Worm (Caenorhabditis elegans): ENCODE measurements around the gene sao-1.

DNA sequence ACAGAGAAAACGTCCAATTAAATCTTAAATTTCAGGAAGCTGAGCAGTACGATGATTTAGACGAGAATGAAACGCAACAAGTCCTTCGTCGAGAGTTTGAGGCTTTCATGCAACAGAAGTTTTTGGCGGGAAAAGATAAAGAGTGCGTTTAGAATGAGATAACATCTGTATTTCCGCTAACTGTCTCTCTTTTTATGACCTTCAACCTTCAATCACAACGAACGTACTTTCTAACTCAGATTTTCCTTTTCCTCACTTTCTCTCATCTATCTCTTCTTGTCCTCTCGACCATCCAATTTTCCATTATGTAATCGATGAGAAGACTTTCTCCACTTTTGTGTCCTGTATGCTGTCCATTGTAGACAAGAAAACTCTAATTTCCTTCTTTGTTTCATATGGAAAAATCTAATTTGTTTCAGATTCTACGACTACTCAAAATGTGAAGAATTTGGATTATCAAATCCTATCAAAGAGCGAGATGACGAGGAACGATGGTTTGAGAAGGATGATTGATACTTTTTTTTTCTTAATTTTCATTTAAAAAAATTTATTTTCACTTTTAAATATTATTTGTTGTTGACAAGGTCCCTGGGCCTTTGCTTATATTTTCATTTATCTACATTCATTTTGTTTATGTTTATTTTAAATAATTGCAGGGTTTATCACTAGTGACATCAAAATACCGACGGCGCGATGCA lies at the start of gene sao-1:
- TF ChIP-seq ets-4 (tag; optimal IDR thresholded peaks at IDR 0.05) (no peak), pha-4 (tag; optimal IDR thresholded peaks at IDR 0.05) (no peak), ama-1 (optimal IDR thresholded peaks at IDR 0.05) (no peak), nhr-11 (tag; optimal IDR thresholded peaks at IDR 0.05) (no peak), gmeb-2 (tag; optimal IDR thresholded peaks at IDR 0.05) (no peak), tbx-2 (tag; optimal IDR thresholded peaks at IDR 0.05) (no peak), lim-6 (tag; optimal IDR thresholded peaks at IDR 0.05) (no peak), unc-42 (tag; optimal IDR thresholded peaks at IDR 0.05) (no peak), nfya-1 (tag; optimal IDR thresholded peaks at IDR 0.05) (no peak), npax-4 (tag; optimal IDR thresholded peaks at IDR 0.05) (no peak), ceh-24 (tag; optimal IDR thresholded peaks at IDR 0.05) (no peak), ref-2 (tag; optimal IDR thresholded peaks at IDR 0.05) (no peak), syd-9 (tag; optimal IDR thresholded peaks at IDR 0.05) (no peak)

Measured in whole organism, late embryonic.